Fruit fly (Drosophila melanogaster) whole organism, embryonic: ENCODE measurements around the gene CG31717.

ENCODE experiments used
- Blimp-1 ChIP-seq: fragments of 200-800 bp; sonication (Bioruptor generic); optimal IDR thresholded peaks from 3 replicates; lab custom pipeline; 2018; ENCODE audit warnings: missing biosample characterization, missing genetic modification characterization, mild to moderate bottlenecking, moderate library complexity, missing genetic modification reagents
- Bteb2 ChIP-seq: fragments of 200-800 bp; sonication (Bioruptor generic); optimal IDR thresholded peaks from 2 replicates; lab custom pipeline; 2016; ENCODE audit warnings: missing biosample characterization, missing genetic modification characterization
- C15 ChIP-seq: fragments of 200-800 bp; sonication (Bioruptor generic); IDR thresholded peaks from 3 replicates; pipeline ENCODE4 v1.3.6; 2022; ENCODE audit warnings: missing biosample characterization, missing genetic modification characterization
- CG12659 ChIP-seq: fragments of 200-800 bp; sonication (Bioruptor generic); optimal IDR thresholded peaks from 3 replicates; lab custom pipeline; 2017; ENCODE audit warnings: mild to moderate bottlenecking, missing biosample characterization, missing genetic modification reagents, missing genetic modification characterization
- CG1529 ChIP-seq: fragments of 200-800 bp; sonication (Bioruptor generic); optimal IDR thresholded peaks from 3 replicates; lab custom pipeline; 2018; ENCODE audit warnings: missing biosample characterization, missing genetic modification characterization
- CG17186 ChIP-seq: fragments of 200-800 bp; sonication (Bioruptor generic); optimal IDR thresholded peaks from 3 replicates; lab custom pipeline; 2017; ENCODE audit warnings: missing biosample characterization, missing genetic modification reagents, missing genetic modification characterization
- CG18262 ChIP-seq: fragments of 200-800 bp; optimal IDR thresholded peaks from 3 replicates; lab custom pipeline; 2019; ENCODE audit warnings: missing biosample characterization, mild to moderate bottlenecking, missing genetic modification characterization, moderate library complexity
- CG18764 ChIP-seq: fragments of 200-800 bp; sonication (Bioruptor generic); optimal IDR thresholded peaks from 3 replicates; lab custom pipeline; 2016; ENCODE audit warnings: missing biosample characterization, missing genetic modification characterization
- CG2199 ChIP-seq: fragments of 200-800 bp; sonication (Bioruptor generic); IDR thresholded peaks from 3 replicates; pipeline ENCODE4 v1.3.6; 2022; ENCODE audit warnings: missing biosample characterization, missing genetic modification characterization
- CG31388 ChIP-seq: fragments of 200-800 bp; sonication (Bioruptor generic); optimal IDR thresholded peaks from 2 replicates; lab custom pipeline; 2016; ENCODE audit warnings: missing biosample characterization, missing genetic modification characterization
- CG3407 ChIP-seq: fragments of 200-800 bp; sonication (Bioruptor generic); optimal IDR thresholded peaks from 2 replicates; lab custom pipeline; 2018; ENCODE audit warnings: missing biosample characterization, mild to moderate bottlenecking, missing genetic modification characterization
- CG34422 ChIP-seq: fragments of 200-800 bp; sonication (Bioruptor generic); IDR thresholded peaks from 3 replicates; pipeline ENCODE4 v1.3.6; 2022; ENCODE audit warnings: missing biosample characterization, missing genetic modification characterization
- CG4328 ChIP-seq: fragments of 200-800 bp; sonication (Bioruptor generic); optimal IDR thresholded peaks from 3 replicates; lab custom pipeline; 2017; ENCODE audit warnings: missing biosample characterization, missing genetic modification reagents, missing genetic modification characterization
- CG4360 ChIP-seq: fragments of 200-800 bp; sonication (Bioruptor generic); IDR thresholded peaks from 2 replicates; pipeline ENCODE4 v1.3.6; 2022; ENCODE audit warnings: missing biosample characterization, missing genetic modification characterization
- CG4424 ChIP-seq: fragments of 200-800 bp; sonication (Bioruptor generic); optimal IDR thresholded peaks from 3 replicates; lab custom pipeline; 2016; ENCODE audit warnings: missing biosample characterization, missing genetic modification characterization
- CG6175 ChIP-seq: fragments of 200-800 bp; sonication (Bioruptor generic); IDR thresholded peaks from 3 replicates; pipeline ENCODE4 v1.3.6; 2022; ENCODE audit warnings: missing biosample characterization, missing genetic modification characterization
- CG7271 ChIP-seq: fragments of 200-800 bp; sonication (Bioruptor generic); optimal IDR thresholded peaks from 2 replicates; lab custom pipeline; 2018; ENCODE audit warnings: missing biosample characterization, mild to moderate bottlenecking, missing genetic modification characterization, moderate library complexity
- CG9215 ChIP-seq: fragments of 200-800 bp; sonication (Bioruptor generic); IDR thresholded peaks from 2 replicates; pipeline ENCODE4 v1.3.6; 2022; ENCODE audit warnings: missing biosample characterization, missing genetic modification characterization
- CG9817 ChIP-seq: fragments of 200-800 bp; sonication (Bioruptor generic); optimal IDR thresholded peaks from 2 replicates; lab custom pipeline; 2018; ENCODE audit warnings: missing biosample characterization, mild to moderate bottlenecking, missing genetic modification characterization, moderate library complexity
- D19A ChIP-seq: fragments of 200-800 bp; optimal IDR thresholded peaks from 3 replicates; lab custom pipeline; 2019; ENCODE audit warnings: missing biosample characterization, mild to moderate bottlenecking, missing genetic modification characterization, moderate library complexity
- Deaf1 ChIP-seq: fragments of 200-800 bp; optimal IDR thresholded peaks from 3 replicates; lab custom pipeline; 2019; ENCODE audit warnings: missing biosample characterization, mild to moderate bottlenecking, missing genetic modification characterization, moderate library complexity
- HLH54F ChIP-seq: fragments of 200-800 bp; sonication (Bioruptor generic); optimal IDR thresholded peaks from 3 replicates; lab custom pipeline; 2016; ENCODE audit warnings: missing biosample characterization, missing genetic modification characterization
- Hmx ChIP-seq: fragments of 200-800 bp; sonication (Bioruptor generic); optimal IDR thresholded peaks from 2 replicates; lab custom pipeline; 2016; ENCODE audit warnings: missing biosample characterization, missing genetic modification characterization
- MBD-R2 ChIP-seq: fragments of 200-800 bp; sonication (Bioruptor generic); IDR thresholded peaks from 2 replicates; pipeline ENCODE4 v1.3.6; 2022; ENCODE audit warnings: missing biosample characterization, missing genetic modification characterization
- Myb ChIP-seq: fragments of 200-800 bp; sonication (Bioruptor generic); optimal IDR thresholded peaks from 2 replicates; lab custom pipeline; 2016; ENCODE audit warnings: missing biosample characterization, missing genetic modification characterization
- Oaz ChIP-seq: fragments of 200-800 bp; sonication (Bioruptor generic); IDR thresholded peaks from 2 replicates; pipeline ENCODE4 v1.3.6; 2022; ENCODE audit warnings: missing biosample characterization, missing genetic modification characterization
- Scr ChIP-seq: fragments of 200-800 bp; sonication (Bioruptor generic); IDR thresholded peaks from 2 replicates; pipeline ENCODE4 v1.3.6; 2022; ENCODE audit warnings: missing biosample characterization, missing genetic modification characterization; ENCODE audit not compliant: partially characterized antibody
- Vsx1 ChIP-seq: fragments of 200-800 bp; sonication (Bioruptor generic); optimal IDR thresholded peaks from 2 replicates; lab custom pipeline; 2017; ENCODE audit warnings: missing biosample characterization, mild to moderate bottlenecking, missing genetic modification characterization, missing genetic modification reagents
- Xbp1 ChIP-seq: fragments of 200-800 bp; sonication (Bioruptor generic); optimal IDR thresholded peaks from 3 replicates; lab custom pipeline; 2016; ENCODE audit warnings: missing biosample characterization, mild to moderate bottlenecking, missing genetic modification characterization
- YL-1 ChIP-seq: fragments of 200-800 bp; sonication (Bioruptor generic); optimal IDR thresholded peaks from 3 replicates; lab custom pipeline; 2017; ENCODE audit warnings: missing biosample characterization, mild to moderate bottlenecking, missing genetic modification characterization
- ac ChIP-seq: fragments of 200-800 bp; sonication (Bioruptor generic); optimal IDR thresholded peaks from 3 replicates; lab custom pipeline; 2017; ENCODE audit warnings: missing biosample characterization, mild to moderate bottlenecking, missing genetic modification characterization
- az2 ChIP-seq: fragments of 200-800 bp; sonication (Bioruptor generic); optimal IDR thresholded peaks from 3 replicates; lab custom pipeline; 2016; ENCODE audit warnings: missing biosample characterization, missing genetic modification characterization
- bowl ChIP-seq: fragments of 200-800 bp; sonication (Bioruptor generic); IDR thresholded peaks from 2 replicates; pipeline ENCODE4 v1.3.6; 2022; ENCODE audit warnings: missing biosample characterization, missing genetic modification characterization
- crc ChIP-seq: fragments of 200-800 bp; sonication (Bioruptor generic); optimal IDR thresholded peaks from 2 replicates; lab custom pipeline; 2016; ENCODE audit warnings: missing biosample characterization, missing genetic modification characterization
- dati ChIP-seq: fragments of 200-800 bp; sonication (Bioruptor generic); IDR thresholded peaks from 2 replicates; pipeline ENCODE4 v1.3.6; 2022; ENCODE audit warnings: missing biosample characterization, missing genetic modification characterization
- dimm ChIP-seq: fragments of 200-800 bp; sonication (Bioruptor generic); IDR thresholded peaks from 2 replicates; pipeline ENCODE4 v1.3.6; 2022; ENCODE audit warnings: missing biosample characterization, missing genetic modification characterization
- en ChIP-seq: fragments of 200-800 bp; sonication (Bioruptor generic); optimal IDR thresholded peaks from 2 replicates; lab custom pipeline; 2016; ENCODE audit warnings: missing biosample characterization, missing genetic modification characterization
- gsb ChIP-seq: fragments of 200-800 bp; sonication (Bioruptor generic); IDR thresholded peaks from 2 replicates; pipeline ENCODE4 v1.3.6; 2022; ENCODE audit warnings: missing biosample characterization, missing genetic modification characterization
- hb ChIP-seq: fragments of 200-800 bp; sonication (Bioruptor generic); IDR thresholded peaks from 3 replicates; pipeline ENCODE4 v1.3.6; 2022; ENCODE audit warnings: missing biosample characterization, missing genetic modification characterization; ENCODE audit not compliant: partially characterized antibody
- lola ChIP-seq, 3 experiments: fragments of >200 bp in 2 of 3; fragments of 200-800 bp in 1 of 3; sonication (Bioruptor generic) in 1 of 3; optimal IDR thresholded peaks; 2 replicates each; lab custom pipeline; 2017 to 2019; ENCODE audit warnings: missing biosample characterization in 3 of 3, missing genetic modification characterization in 3 of 3, mild to moderate bottlenecking in 1 of 3, moderate library complexity in 1 of 3
- mam ChIP-seq: fragments of 200-800 bp; sonication (Bioruptor generic); optimal IDR thresholded peaks from 3 replicates; lab custom pipeline; 2016; ENCODE audit warnings: missing biosample characterization, missing genetic modification characterization
- peb ChIP-seq: fragments of 200-800 bp; sonication (Bioruptor generic); IDR thresholded peaks from 2 replicates; pipeline ENCODE4 v1.3.6; 2022; ENCODE audit warnings: missing biosample characterization, missing genetic modification characterization
- scrt ChIP-seq: fragments of 200-800 bp; sonication (Bioruptor generic); optimal IDR thresholded peaks from 2 replicates; lab custom pipeline; 2018; ENCODE audit warnings: missing biosample characterization, mild to moderate bottlenecking, missing genetic modification characterization, moderate library complexity
- shn ChIP-seq: fragments of 200-800 bp; sonication (Bioruptor generic); optimal IDR thresholded peaks from 3 replicates; lab custom pipeline; 2016; ENCODE audit warnings: missing biosample characterization, missing genetic modification characterization
- sima ChIP-seq: fragments of 200-800 bp; sonication (Bioruptor generic); optimal IDR thresholded peaks from 2 replicates; lab custom pipeline; 2016; ENCODE audit warnings: missing biosample characterization, missing genetic modification characterization
- slp2 ChIP-seq: fragments of 200-800 bp; sonication (Bioruptor generic); optimal IDR thresholded peaks from 2 replicates; lab custom pipeline; 2016; ENCODE audit warnings: missing biosample characterization, missing genetic modification characterization
- sob ChIP-seq: fragments of 200-800 bp; sonication (Bioruptor generic); IDR thresholded peaks from 2 replicates; pipeline ENCODE4 v1.3.6; 2022; ENCODE audit warnings: missing biosample characterization, missing genetic modification characterization
- sr ChIP-seq: fragments of 200-800 bp; sonication (Bioruptor generic); IDR thresholded peaks from 3 replicates; pipeline ENCODE4 v1.3.6; 2022; ENCODE audit warnings: missing biosample characterization, missing genetic modification characterization
- stc ChIP-seq: fragments of 200-800 bp; sonication (Bioruptor generic); IDR thresholded peaks from 2 replicates; pipeline ENCODE4 v1.3.6; 2022; ENCODE audit warnings: missing biosample characterization, missing genetic modification characterization
- stwl ChIP-seq: fragments of 200-800 bp; sonication (Bioruptor generic); optimal IDR thresholded peaks from 3 replicates; lab custom pipeline; 2018; ENCODE audit warnings: missing biosample characterization, mild to moderate bottlenecking, missing genetic modification characterization, moderate library complexity
- twi ChIP-seq: fragments of 200-800 bp; optimal IDR thresholded peaks from 2 replicates; lab custom pipeline; 2019; ENCODE audit warnings: missing biosample characterization, mild to moderate bottlenecking, missing genetic modification characterization, moderate library complexity
- vnd ChIP-seq: fragments of 200-800 bp; sonication (Bioruptor generic); IDR thresholded peaks from 3 replicates; pipeline ENCODE4 v1.3.6; 2022; ENCODE audit warnings: missing biosample characterization, missing genetic modification characterization; ENCODE audit not compliant: partially characterized antibody
- wdn ChIP-seq: fragments of 200-800 bp; sonication (Bioruptor generic); IDR thresholded peaks from 2 replicates; pipeline ENCODE4 v1.3.6; 2022; ENCODE audit warnings: missing biosample characterization, missing genetic modification characterization

The CG31717 gene

DNA sequence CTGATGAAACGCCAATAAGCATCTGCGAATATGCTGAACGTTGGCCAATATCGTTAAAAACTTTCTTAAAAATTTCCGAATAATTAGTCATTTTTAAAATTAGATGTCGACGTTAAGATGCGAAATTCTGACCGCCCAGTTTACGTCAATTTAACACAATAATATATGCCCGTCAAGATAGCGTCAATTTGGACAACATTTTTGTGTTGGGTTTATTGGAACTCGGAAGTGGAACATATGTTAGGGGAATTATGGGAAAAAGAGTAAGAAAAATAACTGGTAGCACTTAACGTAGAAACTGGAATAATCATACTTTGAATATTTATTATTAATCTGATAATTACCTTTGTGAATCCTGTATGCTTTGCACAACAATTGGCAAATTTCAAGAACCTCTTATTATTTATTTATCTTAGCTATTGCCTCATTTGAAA, 5.2 kb downstream of the CG31717 start, which contains the start of gene CG5676 (continued):
- TF ChIP-seq CG31388 (GFP tag; lab: Kevin White, UChicago) (no peak), CG4424 (GFP tag; lab: Kevin White, UChicago) (no peak), bowl (GFP tag; lab: Robert Waterston, UW) (no peak), crc (no peak), az2 (no peak), stwl (tag; lab: Kevin White, UChicago) (peak; percentile 52), lola (GFP tag; optimal IDR thresholded peaks at IDR 0.05; lab: Kevin White, UChicago) (no peak), dati (GFP tag; lab: Robert Waterston, UW) (no peak), YL-1 (GFP tag; lab: Kevin White, UChicago) (peak; percentile 46), D19A (tag; lab: Kevin White, UChicago) (no peak), gsb (no peak), Oaz (no peak), CG18764 (GFP tag; lab: Kevin White, UChicago) (no peak), CG34422 (GFP tag; lab: Robert Waterston, UW) (no peak), Myb (GFP tag; lab: Kevin White, UChicago) (no peak), slp2 (no peak), CG1529 (GFP tag; lab: Kevin White, UChicago) (no peak), sr (no peak), CG18262 (tag; lab: Kevin White, UChicago) (peak; percentile 4), wdn (GFP tag; lab: Robert Waterston, UW) (no peak), peb (no peak), mam (GFP tag; lab: Kevin White, UChicago) (no peak), shn (GFP tag; lab: Kevin White, UChicago) (no peak), Xbp1 (GFP tag; lab: Kevin White, UChicago) (no peak), HLH54F (GFP tag; lab: Kevin White, UChicago) (no peak), stc (GFP tag; lab: Robert Waterston, UW) (no peak), sima (no peak), hb (GFP tag; lab: Robert Waterston, UW) (no peak), vnd (no peak), Blimp-1 (GFP tag; lab: Kevin White, UChicago) (no peak), Vsx1 (no peak), CG3407 (GFP tag; lab: Kevin White, UChicago) (no peak), Deaf1 (tag; lab: Kevin White, UChicago) (no peak), twi (no peak), CG9215 (no peak), Bteb2 (GFP tag; lab: Kevin White, UChicago) (no peak), scrt (GFP tag; lab: Kevin White, UChicago) (no peak), CG9817 (tag; lab: Kevin White, UChicago) (no peak), dimm (GFP tag; lab: Robert Waterston, UW) (no peak), C15 (GFP tag; lab: Robert Waterston, UW) (no peak), Scr (peak; percentile 26; the same call in 1 of the 2 replicates), CG4360 (GFP tag; lab: Robert Waterston, UW) (no peak), MBD-R2 (GFP tag; lab: Robert Waterston, UW) (peak; percentile 70), CG7271 (peak; percentile 23), CG6175 (no peak), Hmx (GFP tag; lab: Kevin White, UChicago) (no peak), CG12659 (GFP tag; lab: Kevin White, UChicago) (peak; percentile 57), CG17186 (no peak), ac (GFP tag; lab: Kevin White, UChicago) (no peak), en (GFP tag; lab: Kevin White, UChicago) (no peak), sob (GFP tag; lab: Robert Waterston, UW) (no peak), CG2199 (no peak), CG4328 (GFP tag; lab: Kevin White, UChicago) (no peak)
